Worm (Caenorhabditis elegans) whole organism, L3 larva: ENCODE results near the gene nspc-5.

Experiments
- R02D3.7 ChIP-seq: fragments of 150-350 bp; optimal IDR thresholded peaks from 2 replicates; lab custom pipeline; 2014; ENCODE audit warnings: missing biosample characterization, missing genetic modification characterization
- ZK546.5 ChIP-seq: sonication (generic microtip); optimal IDR thresholded peaks from 2 replicates; lab custom pipeline; 2017; ENCODE audit warnings: missing biosample characterization, missing genetic modification characterization
- aly-2 ChIP-seq: fragments of 150-350 bp; optimal IDR thresholded peaks from 2 replicates; lab custom pipeline; 2014; ENCODE audit warnings: missing biosample characterization, missing genetic modification characterization
- ama-1 ChIP-seq: fragments of 150-350 bp; optimal IDR thresholded peaks from 2 replicates; lab custom pipeline; 2018
- ceh-16 ChIP-seq: sonication (generic microtip); optimal IDR thresholded peaks from 2 replicates; lab custom pipeline; 2017; ENCODE audit warnings: missing biosample characterization, missing genetic modification characterization
- ceh-28 ChIP-seq: fragments of 150-350 bp; optimal IDR thresholded peaks from 2 replicates; lab custom pipeline; 2014; ENCODE audit warnings: missing biosample characterization, missing genetic modification reagents, missing genetic modification characterization
- ceh-82 ChIP-seq: fragments of 150-350 bp; optimal IDR thresholded peaks from 2 replicates; lab custom pipeline; 2014; ENCODE audit warnings: missing biosample characterization, missing genetic modification characterization
- ceh-9 ChIP-seq: sonication (generic microtip); optimal IDR thresholded peaks from 2 replicates; lab custom pipeline; 2018; ENCODE audit warnings: missing biosample characterization, missing genetic modification characterization
- daf-12 ChIP-seq: fragments of 150-350 bp; optimal IDR thresholded peaks from 2 replicates; lab custom pipeline; 2014; ENCODE audit warnings: missing biosample characterization, missing genetic modification reagents, missing genetic modification characterization
- egl-27 ChIP-seq: sonication (generic microtip); optimal IDR thresholded peaks from 4 replicates; lab custom pipeline; 2017; ENCODE audit warnings: missing biosample characterization, missing genetic modification reagents, missing genetic modification characterization
- egl-5 ChIP-seq: fragments of 150-350 bp; optimal IDR thresholded peaks from 2 replicates; lab custom pipeline; 2017; ENCODE audit warnings: missing biosample characterization, missing genetic modification reagents, missing genetic modification characterization, inconsistent platforms
- elt-1 ChIP-seq: fragments of 150-350 bp; optimal IDR thresholded peaks from 2 replicates; lab custom pipeline; 2014; ENCODE audit warnings: missing biosample characterization, missing genetic modification characterization
- elt-2 ChIP-seq: sonication (generic microtip); optimal IDR thresholded peaks from 2 replicates; lab custom pipeline; 2016; ENCODE audit warnings: missing genetic modification reagents, mild to moderate bottlenecking, missing genetic modification characterization, missing compliant biosample characterization
- elt-3 ChIP-seq, 3 experiments: fragments of 150-350 bp in 1 of 3; sonication (generic microtip) in 2 of 3; optimal IDR thresholded peaks; 2 replicates in 2 of 3; 4 replicates in 1 of 3; lab custom pipeline; 2014 to 2017; ENCODE audit warnings: missing biosample characterization in 3 of 3, missing genetic modification characterization in 3 of 3
- eor-1 ChIP-seq, 2 experiments: fragments of 150-350 bp; optimal IDR thresholded peaks; 2 replicates each; lab custom pipeline; 2014 to 2018; ENCODE audit warnings: missing biosample characterization in 2 of 2, missing genetic modification characterization in 2 of 2
- fkh-10 ChIP-seq: sonication (generic microtip); optimal IDR thresholded peaks from 2 replicates; lab custom pipeline; 2017; ENCODE audit warnings: missing biosample characterization, missing genetic modification reagents, missing genetic modification characterization
- fkh-2 ChIP-seq: fragments of 150-350 bp; optimal IDR thresholded peaks from 2 replicates; lab custom pipeline; 2014; ENCODE audit warnings: missing biosample characterization, missing genetic modification reagents, missing genetic modification characterization
- fos-1 ChIP-seq: fragments of 150-350 bp; optimal IDR thresholded peaks from 2 replicates; lab custom pipeline; 2014; ENCODE audit warnings: missing biosample characterization, missing genetic modification characterization
- hmg-11 ChIP-seq: sonication (generic microtip); optimal IDR thresholded peaks from 2 replicates; lab custom pipeline; 2016; ENCODE audit warnings: missing genetic modification characterization, missing compliant biosample characterization
- jun-1 ChIP-seq: fragments of 150-350 bp; optimal IDR thresholded peaks from 2 replicates; lab custom pipeline; 2014; ENCODE audit warnings: missing biosample characterization, missing genetic modification reagents, missing genetic modification characterization
- lin-15B ChIP-seq: fragments of 150-350 bp; optimal IDR thresholded peaks from 2 replicates; lab custom pipeline; 2014; ENCODE audit warnings: missing biosample characterization, missing genetic modification characterization
- lin-39 ChIP-seq: fragments of 150-350 bp; optimal IDR thresholded peaks from 2 replicates; lab custom pipeline; 2018; ENCODE audit warnings: missing biosample characterization, missing genetic modification reagents, missing genetic modification characterization
- lsy-12 ChIP-seq: sonication (generic microtip); optimal IDR thresholded peaks from 2 replicates; lab custom pipeline; 2016; ENCODE audit warnings: mild to moderate bottlenecking, missing genetic modification characterization, missing compliant biosample characterization
- mdl-1 ChIP-seq: fragments of 150-350 bp; optimal IDR thresholded peaks from 2 replicates; lab custom pipeline; 2014; ENCODE audit warnings: missing biosample characterization, missing genetic modification characterization
- mml-1 ChIP-seq: fragments of 150-350 bp; sonication (generic microtip); optimal IDR thresholded peaks from 3 replicates; lab custom pipeline; 2014; ENCODE audit warnings: missing biosample characterization, missing genetic modification characterization
- nfya-1 ChIP-seq: sonication (generic microtip); optimal IDR thresholded peaks from 2 replicates; lab custom pipeline; 2017; ENCODE audit warnings: missing genetic modification characterization, mild to moderate bottlenecking, missing compliant biosample characterization, antibody characterized with exemption, moderate library complexity; ENCODE audit not compliant: insufficient read depth
- nhr-11 ChIP-seq: fragments of 150-350 bp; optimal IDR thresholded peaks from 2 replicates; lab custom pipeline; 2014; ENCODE audit warnings: missing biosample characterization, missing genetic modification characterization
- nhr-12 ChIP-seq: fragments of 150-350 bp; optimal IDR thresholded peaks from 2 replicates; lab custom pipeline; 2014; ENCODE audit warnings: missing biosample characterization, missing genetic modification characterization
- nhr-23 ChIP-seq: fragments of 150-350 bp; optimal IDR thresholded peaks from 2 replicates; lab custom pipeline; 2014; ENCODE audit warnings: missing biosample characterization, missing genetic modification reagents, missing genetic modification characterization
- nhr-237 ChIP-seq: fragments of 150-350 bp; optimal IDR thresholded peaks from 2 replicates; lab custom pipeline; 2014; ENCODE audit warnings: missing biosample characterization, missing genetic modification characterization
- nhr-25 ChIP-seq: sonication (generic microtip); optimal IDR thresholded peaks from 2 replicates; lab custom pipeline; 2017; ENCODE audit warnings: missing biosample characterization, missing genetic modification characterization
- nhr-28 ChIP-seq: fragments of 150-350 bp; optimal IDR thresholded peaks from 2 replicates; lab custom pipeline; 2014; ENCODE audit warnings: missing biosample characterization, missing genetic modification characterization
- nhr-43 ChIP-seq: sonication (generic microtip); optimal IDR thresholded peaks from 2 replicates; lab custom pipeline; 2016; ENCODE audit warnings: mild to moderate bottlenecking, missing genetic modification characterization, missing compliant biosample characterization; ENCODE audit not compliant: poor library complexity, severe bottlenecking
- nhr-67 ChIP-seq: fragments of 150-350 bp; optimal IDR thresholded peaks from 2 replicates; lab custom pipeline; 2014; ENCODE audit warnings: missing biosample characterization, missing genetic modification characterization
- nhr-76 ChIP-seq: fragments of 150-350 bp; sonication (generic microtip); optimal IDR thresholded peaks from 5 replicates; lab custom pipeline; 2014; ENCODE audit warnings: missing biosample characterization, missing genetic modification characterization
- nhr-77 ChIP-seq: fragments of 150-350 bp; optimal IDR thresholded peaks from 2 replicates; lab custom pipeline; 2014; ENCODE audit warnings: missing biosample characterization, missing genetic modification characterization
- pha-4 ChIP-seq: fragments of 150-350 bp; optimal IDR thresholded peaks from 2 replicates; lab custom pipeline; 2014; ENCODE audit warnings: missing biosample characterization, missing genetic modification reagents, missing genetic modification characterization
- pqm-1 ChIP-seq: fragments of 150-350 bp; optimal IDR thresholded peaks from 2 replicates; lab custom pipeline; 2017; ENCODE audit warnings: missing biosample characterization, missing genetic modification characterization, inconsistent platforms
- sea-2 ChIP-seq: fragments of 150-350 bp; sonication (generic microtip); optimal IDR thresholded peaks from 4 replicates; lab custom pipeline; 2014; ENCODE audit warnings: missing biosample characterization, missing genetic modification reagents, missing genetic modification characterization
- skn-1 ChIP-seq: fragments of 150-350 bp; optimal IDR thresholded peaks from 2 replicates; lab custom pipeline; 2014; ENCODE audit warnings: missing biosample characterization, missing genetic modification characterization
- snpc-4 ChIP-seq: fragments of 150-350 bp; optimal IDR thresholded peaks from 2 replicates; lab custom pipeline; 2014; ENCODE audit warnings: missing biosample characterization, missing genetic modification characterization
- tbx-2 ChIP-seq: sonication (generic microtip); optimal IDR thresholded peaks from 2 replicates; lab custom pipeline; 2016; ENCODE audit warnings: mild to moderate bottlenecking, missing genetic modification characterization, missing compliant biosample characterization
- unc-39 ChIP-seq: sonication (generic microtip); optimal IDR thresholded peaks from 4 replicates; lab custom pipeline; 2017; ENCODE audit warnings: missing biosample characterization, missing genetic modification characterization
- unc-62 ChIP-seq: fragments of 150-350 bp; sonication (generic microtip); optimal IDR thresholded peaks from 4 replicates; lab custom pipeline; 2014; ENCODE audit warnings: missing biosample characterization, missing genetic modification reagents, missing genetic modification characterization
- zag-1 ChIP-seq: fragments of 150-350 bp; optimal IDR thresholded peaks from 2 replicates; lab custom pipeline; 2014; ENCODE audit warnings: missing biosample characterization, missing genetic modification characterization
- ztf-11 ChIP-seq: fragments of 150-350 bp; optimal IDR thresholded peaks from 2 replicates; lab custom pipeline; 2014; ENCODE audit warnings: missing biosample characterization, missing genetic modification characterization
- ztf-4 ChIP-seq: fragments of 150-350 bp; optimal IDR thresholded peaks from 2 replicates; lab custom pipeline; 2014; ENCODE audit warnings: missing biosample characterization, missing genetic modification characterization

nspc-5 gene

DNA sequence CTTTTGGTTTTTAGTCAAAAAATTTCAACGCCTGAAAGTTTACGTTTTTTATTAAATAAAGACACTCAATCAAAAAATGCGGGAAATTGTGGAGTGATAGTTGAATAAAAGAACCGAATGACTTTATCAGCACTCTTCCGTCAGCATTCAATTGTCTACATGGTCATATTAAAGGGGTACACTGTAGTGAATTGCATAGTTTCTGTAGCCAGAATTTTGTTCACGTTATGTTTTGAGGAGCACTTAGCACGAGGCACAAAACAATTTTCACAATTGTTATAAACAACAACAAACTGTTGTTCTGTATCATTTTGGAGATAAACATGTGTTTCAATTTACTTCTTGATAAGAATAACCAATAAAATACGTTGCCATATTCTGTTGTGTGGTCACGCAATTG is 10.5 kb downstream of the nspc-5 start, which contains the start of gene D2021.4:
Gene D2021.4 (minus strand): TSS at position 48 of the 400 bp plus-strand sequence.
- TF ChIP-seq pha-4 (tag; lab: Kevin White, UChicago) (peak; percentile 32), lsy-12 (tag; lab: Kevin White, UChicago) (no peak), daf-12 (tag; lab: Kevin White, UChicago) (no peak), elt-2 (tag; lab: Kevin White, UChicago) (peak; percentile 87), pqm-1 (tag; lab: Kevin White, UChicago) (peak; percentile 50), jun-1 (tag; lab: Kevin White, UChicago) (no peak)

DNA sequence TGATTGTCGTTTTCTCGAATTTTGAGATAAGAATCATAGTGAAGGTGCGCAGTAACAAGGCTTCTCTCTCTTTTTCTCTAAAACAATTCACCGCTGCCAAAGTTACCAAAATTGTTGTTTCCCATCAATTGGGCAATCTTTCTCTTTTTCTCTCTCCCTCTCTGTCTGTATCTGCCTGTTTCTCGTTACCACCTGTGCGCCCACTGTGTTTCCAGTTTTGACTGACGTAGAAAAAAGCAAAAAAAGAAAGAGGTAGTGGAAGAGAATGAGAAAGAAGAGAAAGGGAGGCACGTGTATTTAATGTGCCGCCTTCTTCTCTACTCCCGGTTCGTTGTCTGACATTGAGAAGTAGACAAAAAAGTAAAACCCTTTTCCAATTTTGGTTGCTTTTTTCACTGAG is 11.6 kb downstream of the nspc-5 start:
- TF ChIP-seq R02D3.7 (tag; lab: Kevin White, UChicago) (no peak), ZK546.5 (tag; lab: Kevin White, UChicago) (no peak), skn-1 (tag; lab: Kevin White, UChicago) (peak; percentile 0), ceh-9 (tag; lab: Kevin White, UChicago) (no peak), mml-1 (tag; lab: Kevin White, UChicago) (peak; percentile 38), ama-1 (lab: Kevin White, UChicago) (no peak), aly-2 (tag; lab: Kevin White, UChicago) (no peak), eor-1 (tag; optimal IDR thresholded peaks at IDR 0.05; lab: Kevin White, UChicago) (no peak), lsy-12 (tag; lab: Kevin White, UChicago) (no peak), jun-1 (tag; lab: Kevin White, UChicago) (no peak), nhr-67 (tag; lab: Kevin White, UChicago) (no peak), unc-62 (GFP tag; lab: Kevin White, UChicago) (no peak), egl-27 (tag; lab: Kevin White, UChicago) (peak; percentile 24), pqm-1 (tag; lab: Kevin White, UChicago) (peak; percentile 27), nhr-28 (no peak), ceh-82 (tag; lab: Kevin White, UChicago) (no peak), pha-4 (tag; lab: Kevin White, UChicago) (peak; percentile 69), nhr-12 (tag; lab: Kevin White, UChicago) (no peak), elt-2 (tag; lab: Kevin White, UChicago) (peak; percentile 75), nhr-23 (peak; percentile 61), nhr-11 (tag; lab: Kevin White, UChicago) (no peak), snpc-4 (no peak), nhr-237 (no peak), ztf-4 (tag; lab: Kevin White, UChicago) (no peak), ceh-16 (tag; lab: Kevin White, UChicago) (no peak), nhr-76 (no peak), daf-12 (tag; lab: Kevin White, UChicago) (no peak), elt-3 (tag; optimal IDR thresholded peaks at IDR 0.05; lab: Kevin White, UChicago) (no peak), lin-15B (tag; lab: Kevin White, UChicago) (no peak), mdl-1 (tag; lab: Kevin White, UChicago) (peak; percentile 61), tbx-2 (tag; lab: Kevin White, UChicago) (no peak), fkh-2 (tag; lab: Kevin White, UChicago) (no peak), fkh-10 (GFP tag; lab: Kevin White, UChicago) (no peak), ztf-11 (no peak), ceh-28 (tag; lab: Kevin White, UChicago) (no peak), nhr-43 (peak; percentile 26), elt-1 (tag; lab: Kevin White, UChicago) (peak; percentile 78), egl-5 (tag; lab: Kevin White, UChicago) (no peak), nfya-1 (tag; lab: Kevin White, UChicago) (peak; percentile 53), fos-1 (no peak), lin-39 (tag; lab: Kevin White, UChicago) (no peak), nhr-25 (peak; percentile 96), unc-39 (no peak), zag-1 (tag; lab: Kevin White, UChicago) (no peak), hmg-11 (peak; percentile 46), nhr-77 (tag; lab: Kevin White, UChicago) (no peak), sea-2 (GFP tag; lab: Kevin White, UChicago) (no peak)
